Worm (Caenorhabditis elegans): Measurements from ENCODE around the gene smex-2.

ce11 chrX:2013912-2014311, 25.3 kb downstream of the smex-2 start:
- TF ChIP-seq W03F9.2 (tag; optimal IDR thresholded peaks at IDR 0.05) (no peak), him-1 (tag; optimal IDR thresholded peaks at IDR 0.05) (no peak)
